Worm (Caenorhabditis elegans) whole organism, late embryonic: ENCODE data around the gene inos-1.

ENCODE experiments used
- C08G9.2 ChIP-seq: sonication (generic microtip); optimal IDR thresholded peaks from 2 replicates; lab custom pipeline; 2016; ENCODE audit warnings: mild to moderate bottlenecking, missing genetic modification characterization, moderate library complexity, missing compliant biosample characterization
- F13H6.1 ChIP-seq: sonication (generic microtip); optimal IDR thresholded peaks from 2 replicates; lab custom pipeline; 2016; ENCODE audit warnings: missing genetic modification characterization, missing compliant biosample characterization
- K09A11.1 ChIP-seq: sonication (generic microtip); optimal IDR thresholded peaks from 2 replicates; lab custom pipeline; 2017; ENCODE audit warnings: antibody characterized with exemption, mild to moderate bottlenecking, missing genetic modification characterization, missing compliant biosample characterization; ENCODE audit not compliant: insufficient read depth
- T23F11.4 ChIP-seq: fragments of 200-800 bp; sonication (Bioruptor generic); optimal IDR thresholded peaks from 2 replicates; lab custom pipeline; 2018; ENCODE audit warnings: mild to moderate bottlenecking, missing genetic modification characterization, missing compliant biosample characterization
- Y22D7AL.16 ChIP-seq: sonication (generic microtip); optimal IDR thresholded peaks from 2 replicates; lab custom pipeline; 2016; ENCODE audit warnings: missing genetic modification characterization, missing compliant biosample characterization
- ahr-1 ChIP-seq: sonication (generic microtip); optimal IDR thresholded peaks from 2 replicates; lab custom pipeline; 2016; ENCODE audit warnings: missing genetic modification characterization, missing compliant biosample characterization
- ceh-14 ChIP-seq: sonication (generic microtip); optimal IDR thresholded peaks from 2 replicates; lab custom pipeline; 2016; ENCODE audit warnings: missing genotype, missing genetic modification characterization, missing compliant biosample characterization
- ceh-18 ChIP-seq: sonication (generic microtip); optimal IDR thresholded peaks from 2 replicates; lab custom pipeline; 2016; ENCODE audit warnings: missing genetic modification characterization, missing compliant biosample characterization
- ceh-2 ChIP-seq: sonication (generic microtip); optimal IDR thresholded peaks from 2 replicates; lab custom pipeline; 2016; ENCODE audit warnings: missing genotype, missing genetic modification characterization, missing compliant biosample characterization
- ceh-31 ChIP-seq: sonication (generic microtip); optimal IDR thresholded peaks from 2 replicates; lab custom pipeline; 2016; ENCODE audit warnings: missing genetic modification characterization, missing compliant biosample characterization
- ceh-48 ChIP-seq: sonication (generic microtip); optimal IDR thresholded peaks from 2 replicates; lab custom pipeline; 2016; ENCODE audit warnings: missing genetic modification characterization, inconsistent platforms, missing compliant biosample characterization
- ceh-6 ChIP-seq: fragments of 200-800 bp; sonication (Bioruptor generic); optimal IDR thresholded peaks from 2 replicates; lab custom pipeline; 2018; ENCODE audit warnings: mild to moderate bottlenecking, missing genetic modification characterization, missing compliant biosample characterization
- elt-4 ChIP-seq: sonication (generic microtip); optimal IDR thresholded peaks from 2 replicates; lab custom pipeline; 2016; ENCODE audit warnings: missing genetic modification characterization, missing compliant biosample characterization
- eyg-1 ChIP-seq: sonication (generic microtip); optimal IDR thresholded peaks from 2 replicates; lab custom pipeline; 2016; ENCODE audit warnings: missing genotype, missing genetic modification characterization, missing compliant biosample characterization
- fax-1 ChIP-seq: sonication (generic microtip); optimal IDR thresholded peaks from 2 replicates; lab custom pipeline; 2016; ENCODE audit warnings: missing genotype, missing genetic modification characterization, missing compliant biosample characterization
- fkh-10 ChIP-seq: fragments of 150-350 bp; optimal IDR thresholded peaks from 2 replicates; lab custom pipeline; 2014; ENCODE audit warnings: missing biosample characterization, missing genetic modification reagents, missing genetic modification characterization
- fkh-6 ChIP-seq: sonication (generic microtip); optimal IDR thresholded peaks from 2 replicates; lab custom pipeline; 2016; ENCODE audit warnings: missing genetic modification characterization, missing compliant biosample characterization
- gmeb-2 ChIP-seq: sonication (generic microtip); optimal IDR thresholded peaks from 2 replicates; lab custom pipeline; 2016; ENCODE audit warnings: missing genetic modification characterization, inconsistent platforms, missing compliant biosample characterization
- hlh-13 ChIP-seq: fragments of 200-800 bp; sonication (Bioruptor generic); optimal IDR thresholded peaks from 2 replicates; lab custom pipeline; 2018; ENCODE audit warnings: mild to moderate bottlenecking, missing genetic modification characterization, missing compliant biosample characterization
- hlh-30 ChIP-seq: sonication (generic microtip); optimal IDR thresholded peaks from 2 replicates; lab custom pipeline; 2017; ENCODE audit warnings: antibody characterized with exemption, missing genetic modification characterization, missing compliant biosample characterization; ENCODE audit not compliant: insufficient read depth
- hlh-6 ChIP-seq: sonication (generic microtip); optimal IDR thresholded peaks from 2 replicates; lab custom pipeline; 2016; ENCODE audit warnings: missing genotype, missing genetic modification characterization, missing compliant biosample characterization
- hlh-8 ChIP-seq: sonication (generic microtip); optimal IDR thresholded peaks from 2 replicates; lab custom pipeline; 2016; ENCODE audit warnings: missing genotype, missing genetic modification characterization, missing compliant biosample characterization
- lim-6 ChIP-seq: sonication (generic microtip); optimal IDR thresholded peaks from 2 replicates; lab custom pipeline; 2016; ENCODE audit warnings: missing genetic modification characterization, missing compliant biosample characterization
- lin-11 ChIP-seq: fragments of 200-800 bp; sonication (Bioruptor generic); optimal IDR thresholded peaks from 2 replicates; lab custom pipeline; 2018; ENCODE audit warnings: mild to moderate bottlenecking, missing genetic modification characterization, missing compliant biosample characterization
- madf-2 ChIP-seq: sonication (generic microtip); optimal IDR thresholded peaks from 2 replicates; lab custom pipeline; 2017; ENCODE audit warnings: missing genetic modification characterization, missing compliant biosample characterization
- mec-3 ChIP-seq: sonication (generic microtip); optimal IDR thresholded peaks from 2 replicates; lab custom pipeline; 2016; ENCODE audit warnings: borderline replicate concordance, missing genetic modification characterization, missing compliant biosample characterization
- nfya-1 ChIP-seq: sonication (generic microtip); optimal IDR thresholded peaks from 2 replicates; lab custom pipeline; 2017; ENCODE audit warnings: missing genetic modification characterization, mild to moderate bottlenecking, missing compliant biosample characterization, antibody characterized with exemption, moderate library complexity
- nhr-11 ChIP-seq: fragments of 150-350 bp; optimal IDR thresholded peaks from 2 replicates; lab custom pipeline; 2014; ENCODE audit warnings: missing biosample characterization, missing genetic modification characterization
- npax-4 ChIP-seq: sonication (generic microtip); optimal IDR thresholded peaks from 2 replicates; lab custom pipeline; 2016; ENCODE audit warnings: missing genetic modification characterization, missing compliant biosample characterization
- odd-2 ChIP-seq: sonication (generic microtip); optimal IDR thresholded peaks from 2 replicates; lab custom pipeline; 2017; ENCODE audit warnings: antibody characterized with exemption, mild to moderate bottlenecking, missing genetic modification characterization, missing compliant biosample characterization
- pag-3 ChIP-seq: sonication (generic microtip); optimal IDR thresholded peaks from 2 replicates; lab custom pipeline; 2016; ENCODE audit warnings: missing compliant biosample characterization, missing genetic modification characterization, borderline replicate concordance
- pat-9 ChIP-seq: fragments of 200-800 bp; sonication (Bioruptor generic); optimal IDR thresholded peaks from 2 replicates; lab custom pipeline; 2018; ENCODE audit warnings: mild to moderate bottlenecking, missing genetic modification characterization, moderate library complexity, missing compliant biosample characterization
- pax-1 ChIP-seq: fragments of 150-350 bp; optimal IDR thresholded peaks from 2 replicates; lab custom pipeline; 2014; ENCODE audit warnings: missing biosample characterization, missing genetic modification characterization
- pha-4 ChIP-seq: fragments of 150-350 bp; optimal IDR thresholded peaks from 2 replicates; lab custom pipeline; 2018; ENCODE audit warnings: missing biosample characterization, missing genetic modification reagents, missing genetic modification characterization
- ref-2 ChIP-seq: sonication (generic microtip); optimal IDR thresholded peaks from 2 replicates; lab custom pipeline; 2016; ENCODE audit warnings: missing genetic modification characterization, missing compliant biosample characterization
- rnt-1 ChIP-seq: sonication (generic microtip); optimal IDR thresholded peaks from 2 replicates; lab custom pipeline; 2016; ENCODE audit warnings: missing genetic modification characterization, missing compliant biosample characterization
- sox-2 ChIP-seq: fragments of 200-800 bp; sonication (Bioruptor generic); IDR thresholded peaks from 2 replicates; pipeline ENCODE4 v1.3.6; 2022; ENCODE audit warnings: missing genetic modification reagents, missing genetic modification characterization, missing compliant biosample characterization
- sox-4 ChIP-seq: sonication (generic microtip); optimal IDR thresholded peaks from 2 replicates; lab custom pipeline; 2017; ENCODE audit warnings: mild to moderate bottlenecking, missing genetic modification characterization, inconsistent platforms, missing compliant biosample characterization
- syd-9 ChIP-seq: sonication (generic microtip); optimal IDR thresholded peaks from 2 replicates; lab custom pipeline; 2016; ENCODE audit warnings: mild to moderate bottlenecking, missing genetic modification characterization, moderate library complexity, missing compliant biosample characterization
- tbx-7 ChIP-seq: sonication (generic microtip); optimal IDR thresholded peaks from 2 replicates; lab custom pipeline; 2016; ENCODE audit warnings: missing genotype, missing genetic modification characterization, missing compliant biosample characterization
- ttx-3 ChIP-seq: sonication (generic microtip); optimal IDR thresholded peaks from 2 replicates; lab custom pipeline; 2016; ENCODE audit warnings: missing genetic modification reagents, missing genetic modification characterization, missing compliant biosample characterization
- unc-3 ChIP-seq, 2 experiments: fragments of 200-800 bp in 1 of 2; sonication (Bioruptor generic) in 1 of 2; sonication (generic microtip) in 1 of 2; conservative IDR thresholded peaks in 1 of 2; optimal IDR thresholded peaks in 1 of 2; 2 replicates each; pipeline versions ENCODE4 v1.3.6 to Lab custom; 2016 to 2022; ENCODE audit warnings: missing compliant biosample characterization in 2 of 2, missing genetic modification characterization in 2 of 2, missing genetic modification reagents in 1 of 2
- unc-42 ChIP-seq: sonication (generic microtip); optimal IDR thresholded peaks from 2 replicates; lab custom pipeline; 2016; ENCODE audit warnings: missing genotype, missing genetic modification characterization, missing compliant biosample characterization
- unc-86 ChIP-seq: sonication (generic microtip); optimal IDR thresholded peaks from 2 replicates; lab custom pipeline; 2016; ENCODE audit warnings: missing genetic modification characterization, missing compliant biosample characterization
- zip-5 ChIP-seq: sonication (generic microtip); optimal IDR thresholded peaks from 2 replicates; lab custom pipeline; 2016; ENCODE audit warnings: missing genetic modification characterization, missing compliant biosample characterization
- ztf-16 ChIP-seq: sonication (generic microtip); optimal IDR thresholded peaks from 2 replicates; lab custom pipeline; 2017; ENCODE audit warnings: missing genetic modification characterization, missing compliant biosample characterization

The inos-1 gene

ce11 chrII:11658854-11659253 is 41.2 kb downstream of the inos-1 start:
- TF ChIP-seq mec-3 (tag; lab: Kevin White, UChicago) (no peak), C08G9.2 (tag; lab: Kevin White, UChicago) (no peak), T23F11.4 (GFP tag; lab: Kevin White, UChicago) (no peak), pag-3 (no peak), lim-6 (no peak), sox-2 (GFP tag; lab: Robert Waterston, UW) (no peak), ttx-3 (tag; lab: Kevin White, UChicago) (no peak), hlh-6 (tag; lab: Kevin White, UChicago) (no peak), ceh-6 (GFP tag; lab: Kevin White, UChicago) (no peak), fax-1 (tag; lab: Kevin White, UChicago) (no peak), unc-3 (GFP tag; conservative IDR thresholded peaks at IDR 0.05; lab: Robert Waterston, UW) (no peak), unc-3 (tag; optimal IDR thresholded peaks at IDR 0.05; lab: Kevin White, UChicago) (no peak), sox-4 (no peak), ceh-48 (tag; lab: Kevin White, UChicago) (no peak)

- TF ChIP-seq hlh-8 (no peak), T23F11.4 (GFP tag; lab: Kevin White, UChicago) (no peak), Y22D7AL.16 (tag; lab: Kevin White, UChicago) (no peak), unc-42 (tag; lab: Kevin White, UChicago) (no peak), lin-11 (no peak), ceh-2 (tag; lab: Kevin White, UChicago) (no peak), ttx-3 (tag; lab: Kevin White, UChicago) (no peak), unc-86 (no peak), odd-2 (tag; lab: Kevin White, UChicago) (no peak), rnt-1 (tag; lab: Kevin White, UChicago) (no peak), zip-5 (no peak), pat-9 (tag; lab: Kevin White, UChicago) (no peak), fkh-6 (no peak), K09A11.1 (tag; lab: Kevin White, UChicago) (no peak)
- TF ChIP-seq, all 69 proteins: peak for 0
Observed at ce11 chrII:11657079-11657478, 43.0 kb downstream of the inos-1 start, which contains the start of gene nep-1. Gene nep-1, minus strand, starts transcription at chrII:11657179.

- TF ChIP-seq syd-9, result no peak
- no peak for TF ChIP-seq ceh-14
- TF ChIP-seq ceh-18 (tag; lab: Kevin White, UChicago), result no peak
- peak; percentile 0 for TF ChIP-seq hlh-30 (tag; lab: Kevin White, UChicago)
- TF ChIP-seq unc-42 (tag; lab: Kevin White, UChicago), result peak; percentile 47
- TF ChIP-seq npax-4 (tag; lab: Kevin White, UChicago), result no peak
- peak; percentile 29 for TF ChIP-seq nfya-1 (tag; lab: Kevin White, UChicago)
- no peak for TF ChIP-seq K09A11.1 (tag; lab: Kevin White, UChicago)
- TF ChIP-seq fkh-10 (GFP tag; lab: Kevin White, UChicago), result no peak
- TF ChIP-seq ceh-31 (tag; lab: Kevin White, UChicago), result peak; percentile 29
- no peak for TF ChIP-seq gmeb-2 (tag; lab: Kevin White, UChicago)
- TF ChIP-seq pax-1, result no peak
- no peak for TF ChIP-seq odd-2 (tag; lab: Kevin White, UChicago)
- no peak for TF ChIP-seq sox-4
Observed at ce11 chrII:11652679-11653174, 47.4 kb downstream of the inos-1 start, which contains the start of the genes rad-23 and rpn-12. Gene rad-23, minus strand, starts transcription at chrII:11652729. Gene rpn-12, plus strand, starts transcription at chrII:11653124.

- TF ChIP-seq unc-86, result no peak
- TF ChIP-seq gmeb-2 (tag; lab: Kevin White, UChicago), result no peak
- TF ChIP-seq ceh-14, result no peak
- TF ChIP-seq hlh-6 (tag; lab: Kevin White, UChicago), result no peak
- no peak for TF ChIP-seq ztf-16
- no peak for TF ChIP-seq pax-1
- TF ChIP-seq ceh-48 (tag; lab: Kevin White, UChicago), result no peak
- TF ChIP-seq elt-4, result no peak
- no peak for TF ChIP-seq pha-4 (tag; lab: Kevin White, UChicago)
- TF ChIP-seq F13H6.1 (tag; lab: Kevin White, UChicago), result no peak
- no peak for TF ChIP-seq eyg-1
- TF ChIP-seq C08G9.2 (tag; lab: Kevin White, UChicago), result no peak
- TF ChIP-seq tbx-7 (tag; lab: Kevin White, UChicago), result no peak
- no peak for TF ChIP-seq ref-2
- no peak for TF ChIP-seq madf-2 (tag; lab: Kevin White, UChicago)
- TF ChIP-seq hlh-13 (GFP tag; lab: Kevin White, UChicago), result no peak
- no peak for TF ChIP-seq ahr-1 (tag; lab: Kevin White, UChicago)
- TF ChIP-seq nhr-11 (tag; lab: Kevin White, UChicago), result no peak
Observed at ce11 chrII:11652125-11652524, 48.0 kb downstream of the inos-1 start.
